Fruit fly (Drosophila melanogaster): ENCODE measurements around the gene eag.

Gene eag

dm6 chrX:15023826-15024545 is 68.7 kb downstream of the eag start, which contains the start of gene be (continued):
- TF ChIP-seq Gsc (GFP tag; IDR thresholded peaks at IDR 0.05) = no peak
- TF ChIP-seq CG12071 (GFP tag; optimal IDR thresholded peaks at IDR 0.05) = no peak
- TF ChIP-seq CTCF (GFP tag; optimal IDR thresholded peaks at IDR 0.05) = no peak
- peak; percentile 36; the same call in 1 of the 2 replicates for TF ChIP-seq wor (GFP tag; IDR thresholded peaks at IDR 0.05)
- TF ChIP-seq CG34224 (GFP tag; IDR thresholded peaks at IDR 0.05; ENCODE audit: partially characterized antibody) = no peak
- TF ChIP-seq slp2 (GFP tag; optimal IDR thresholded peaks at IDR 0.05) = no peak
- TF ChIP-seq Sin3A (optimal IDR thresholded peaks at IDR 0.05) = no peak
- no peak for TF ChIP-seq Taf1 (GFP tag; IDR thresholded peaks at IDR 0.05)
- TF ChIP-seq Aef1 (GFP tag; IDR thresholded peaks at IDR 0.05) = no peak; the same call in 2 of the 3 replicates
- no peak for TF ChIP-seq Tbp (GFP tag; optimal IDR thresholded peaks at IDR 0.05)
- peak; percentile 74 for TF ChIP-seq gsb-n (tag; optimal IDR thresholded peaks at IDR 0.05)
- no peak for TF ChIP-seq CG31365 (tag; optimal IDR thresholded peaks at IDR 0.05)
- no peak for TF ChIP-seq tna (GFP tag; IDR thresholded peaks at IDR 0.05; ENCODE audit: partially characterized antibody)
- TF ChIP-seq MESR4 (GFP tag; optimal IDR thresholded peaks at IDR 0.05) = no peak
- no peak for TF ChIP-seq HLH3B (GFP tag; IDR thresholded peaks at IDR 0.05)
- no peak for TF ChIP-seq CG11696 (GFP tag; IDR thresholded peaks at IDR 0.05)
- peak; percentile 90 for TF ChIP-seq nmo (GFP tag; optimal IDR thresholded peaks at IDR 0.05)
- peak; percentile 84 for TF ChIP-seq dmrt11E (tag; optimal IDR thresholded peaks at IDR 0.05)
- no peak for TF ChIP-seq HLH54F (GFP tag; optimal IDR thresholded peaks at IDR 0.05)
- TF ChIP-seq CG16815 (GFP tag; optimal IDR thresholded peaks at IDR 0.05) = peak; percentile 52
- no peak for TF ChIP-seq CG4617 (GFP tag; optimal IDR thresholded peaks at IDR 0.05; ENCODE audit: borderline replicate concordance)
- TF ChIP-seq ash1 (GFP tag; optimal IDR thresholded peaks at IDR 0.05) = no peak
- no peak for TF ChIP-seq rib (GFP tag; IDR thresholded peaks at IDR 0.05)
- no peak for TF ChIP-seq CG4282 (GFP tag; optimal IDR thresholded peaks at IDR 0.05)
- TF ChIP-seq CG15073 (GFP tag; optimal IDR thresholded peaks at IDR 0.05) = no peak
- no peak for TF ChIP-seq Hey (tag; optimal IDR thresholded peaks at IDR 0.05)
- peak; percentile 69 for TF ChIP-seq Atf6 (GFP tag; IDR thresholded peaks at IDR 0.05)
- no peak for TF ChIP-seq hth (optimal IDR thresholded peaks at IDR 0.05)
- no peak for TF ChIP-seq Hsf (GFP tag; optimal IDR thresholded peaks at IDR 0.05)
- peak; percentile 90 for TF ChIP-seq CG2712 (tag; optimal IDR thresholded peaks at IDR 0.05)
- no peak for TF ChIP-seq zfh2 (GFP tag; optimal IDR thresholded peaks at IDR 0.05)
- TF ChIP-seq Trl (optimal IDR thresholded peaks at IDR 0.05) = peak; percentile 81 to 86
- no peak for TF ChIP-seq Trl (GFP tag; optimal IDR thresholded peaks at IDR 0.05)
- peak in 1 of 2 experiments; percentile 82 for TF ChIP-seq Hr51 (GFP tag; optimal IDR thresholded peaks at IDR 0.05)
- TF ChIP-seq dmrt99B (tag; optimal IDR thresholded peaks at IDR 0.05) = peak; percentile 84
- TF ChIP-seq Ada2b (GFP tag; IDR thresholded peaks at IDR 0.05) = peak; percentile 44
- TF ChIP-seq CG18619 (GFP tag; optimal IDR thresholded peaks at IDR 0.05) = peak; percentile 63
- no peak for TF ChIP-seq Bdp1 (GFP tag; optimal IDR thresholded peaks at IDR 0.05)
- TF ChIP-seq kni (GFP tag; optimal IDR thresholded peaks at IDR 0.05) = no peak
- TF ChIP-seq Oaz (GFP tag; IDR thresholded peaks at IDR 0.05) = no peak
- TF ChIP-seq Camta (GFP tag; optimal IDR thresholded peaks at IDR 0.05) = no peak
- TF ChIP-seq jigr1 (GFP tag; IDR thresholded peaks at IDR 0.05) = no peak; the same call in 2 of the 3 replicates
- peak; percentile 78 for TF ChIP-seq CG15269 (tag; optimal IDR thresholded peaks at IDR 0.05)
- no peak for TF ChIP-seq bab2 (GFP tag; optimal IDR thresholded peaks at IDR 0.05)
- peak; percentile 54 for TF ChIP-seq fd3F (GFP tag; optimal IDR thresholded peaks at IDR 0.05)
- no peak for TF ChIP-seq knrl (GFP tag; IDR thresholded peaks at IDR 0.05; ENCODE audit: partially characterized antibody)
- TF ChIP-seq CG10274 (GFP tag; optimal IDR thresholded peaks at IDR 0.05) = no peak
- TF ChIP-seq CG12659 (GFP tag; optimal IDR thresholded peaks at IDR 0.05) = peak; percentile 78
- peak; percentile 5 for TF ChIP-seq CG11723 (GFP tag; optimal IDR thresholded peaks at IDR 0.05)
- TF ChIP-seq Doc2 (GFP tag; IDR thresholded peaks at IDR 0.05) = no peak
- peak; percentile 59 for TF ChIP-seq Dek (tag; optimal IDR thresholded peaks at IDR 0.05)
- TF ChIP-seq sens-2 (GFP tag; IDR thresholded peaks at IDR 0.05) = no peak
